Worm (Caenorhabditis elegans): ENCODE results near the gene F31F4.17.

DNA sequence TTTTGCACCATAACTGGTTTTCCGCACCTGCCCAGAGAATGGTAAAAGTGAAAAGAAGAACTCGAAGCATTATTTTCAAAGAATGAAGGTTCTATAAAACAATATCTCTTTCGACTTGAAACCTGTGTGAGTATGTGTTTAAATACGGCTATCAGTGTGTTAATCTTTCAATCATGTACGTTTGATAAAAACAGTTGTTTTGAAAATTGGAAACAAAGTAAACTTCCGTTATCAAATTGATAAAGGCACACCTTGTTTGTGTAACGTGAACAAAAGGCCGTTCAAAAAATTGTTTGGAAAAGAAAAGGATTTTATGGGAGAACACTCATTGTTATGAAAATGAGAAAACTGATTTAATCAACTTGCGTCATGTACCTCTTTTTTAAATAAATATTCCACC lies 33.8 kb downstream of the F31F4.17 start, which contains the start of gene F48G7.7:
- no peak for TF ChIP-seq blmp-1 (tag; optimal IDR thresholded peaks at IDR 0.05)
- TF ChIP-seq nhr-76 (tag; optimal IDR thresholded peaks at IDR 0.05), result no peak
- TF ChIP-seq unc-39 (tag; optimal IDR thresholded peaks at IDR 0.05), result no peak
- TF ChIP-seq ztf-11 (tag; optimal IDR thresholded peaks at IDR 0.05), result no peak
- no peak for TF ChIP-seq unc-62 (GFP tag; optimal IDR thresholded peaks at IDR 0.05)
- no peak for TF ChIP-seq lin-13 (tag; optimal IDR thresholded peaks at IDR 0.05)
- TF ChIP-seq lsy-2 (tag; optimal IDR thresholded peaks at IDR 0.05), result no peak
- no peak for TF ChIP-seq nhr-12 (tag; optimal IDR thresholded peaks at IDR 0.05)
- no peak for TF ChIP-seq ceh-39 (tag; optimal IDR thresholded peaks at IDR 0.05)
- no peak for TF ChIP-seq snpc-4 (tag; optimal IDR thresholded peaks at IDR 0.05)
- TF ChIP-seq pha-4 (tag; optimal IDR thresholded peaks at IDR 0.05), result no peak
